Fruit fly (Drosophila melanogaster) whole organism: ENCODE data around the gene stg.

ENCODE experiments used
- CG8478 ChIP-seq: fragments of >200 bp; optimal IDR thresholded peaks from 2 replicates; lab custom pipeline; 2018; ENCODE audit warnings: inconsistent platforms
- Dll ChIP-seq: fragments of >200 bp; optimal IDR thresholded peaks from 2 replicates; lab custom pipeline; 2017
- EcR ChIP-seq, 2 experiments: fragments of >200 bp; optimal IDR thresholded peaks; 2 replicates each; lab custom pipeline; 2017; ENCODE audit warnings: missing biosample characterization in 2 of 2, missing genetic modification characterization in 2 of 2, missing genetic modification reagents in 2 of 2
- pan ChIP-seq: fragments of >200 bp; optimal IDR thresholded peaks from 2 replicates; lab custom pipeline; 2017
- psq ChIP-seq: fragments of >200 bp; optimal IDR thresholded peaks from 2 replicates; lab custom pipeline; 2017
- usp ChIP-seq: fragments of >200 bp; optimal IDR thresholded peaks from 2 replicates; lab custom pipeline; 2017; ENCODE audit warnings: missing biosample characterization, missing genetic modification characterization, mixed read lengths

DNA sequence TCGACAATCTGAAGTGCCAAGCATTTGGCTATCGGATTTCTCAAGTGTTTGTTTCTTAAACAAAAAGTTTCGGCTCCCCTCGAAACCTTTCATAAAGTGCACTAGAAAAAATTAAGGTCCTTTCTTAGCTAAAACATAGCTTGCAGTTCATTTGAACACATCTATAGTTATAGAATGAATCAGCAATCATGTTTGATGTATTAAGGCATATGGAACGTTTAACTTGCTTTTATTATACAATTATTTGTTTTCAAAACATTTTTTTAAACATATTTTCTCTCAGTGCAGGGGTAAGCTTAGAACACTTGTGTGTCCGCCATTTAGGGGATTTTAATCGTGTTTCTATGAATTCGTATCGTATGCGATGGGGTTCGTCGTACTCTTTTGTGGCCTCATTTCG, 19.0 kb upstream of the stg start:
- TF ChIP-seq psq (lab: Kevin White, UChicago) = no peak
- no peak for TF ChIP-seq usp
- TF ChIP-seq pan (lab: Kevin White, UChicago) = no peak
- TF ChIP-seq CG8478 (lab: Kevin White, UChicago) = no peak
- no peak for TF ChIP-seq EcR (GFP tag; optimal IDR thresholded peaks at IDR 0.05; lab: Kevin White, UChicago)
- no peak for TF ChIP-seq Dll (lab: Kevin White, UChicago)
